Fruit fly (Drosophila melanogaster) whole organism, embryonic: ENCODE measurements around the gene CG9497.
A peak's percentile ranks its signal among the peaks of the same experiment; 100 is the strongest.

ENCODE experiments used
- Bteb2 ChIP-seq: fragments of 200-800 bp; sonication (Bioruptor generic); optimal IDR thresholded peaks from 2 replicates; lab custom pipeline; 2016; ENCODE audit warnings: missing biosample characterization, missing genetic modification characterization
- CG10267 ChIP-seq: fragments of 200-800 bp; sonication (Bioruptor generic); optimal IDR thresholded peaks from 2 replicates; lab custom pipeline; 2018; ENCODE audit warnings: missing biosample characterization, mild to moderate bottlenecking, missing genetic modification characterization, moderate library complexity
- CG11456 ChIP-seq: fragments of 200-800 bp; sonication (Bioruptor generic); IDR thresholded peaks from 3 replicates; pipeline ENCODE4 v1.3.6; 2022; ENCODE audit warnings: missing biosample characterization, missing genetic modification characterization
- CG12071 ChIP-seq: fragments of 200-800 bp; sonication (Bioruptor generic); optimal IDR thresholded peaks from 3 replicates; lab custom pipeline; 2018; ENCODE audit warnings: missing biosample characterization, mild to moderate bottlenecking, missing genetic modification characterization
- CG17328 ChIP-seq: fragments of 200-800 bp; sonication (Bioruptor generic); IDR thresholded peaks from 2 replicates; pipeline ENCODE4 v1.3.6; 2022; ENCODE audit warnings: missing biosample characterization, missing genetic modification characterization
- CG17361 ChIP-seq: fragments of 200-800 bp; sonication (Bioruptor generic); IDR thresholded peaks from 3 replicates; pipeline ENCODE4 v1.3.6; 2022; ENCODE audit warnings: missing biosample characterization, missing genetic modification characterization
- CG18011 ChIP-seq: fragments of 200-800 bp; sonication (Bioruptor generic); optimal IDR thresholded peaks from 2 replicates; lab custom pipeline; 2017; ENCODE audit warnings: missing biosample characterization, missing genetic modification characterization, mild to moderate bottlenecking, moderate library complexity, missing genotype
- CG18619 ChIP-seq: fragments of 200-800 bp; sonication (Bioruptor generic); optimal IDR thresholded peaks from 3 replicates; lab custom pipeline; 2017; ENCODE audit warnings: missing biosample characterization, mild to moderate bottlenecking, missing genetic modification characterization
- CG2875 ChIP-seq: fragments of 200-800 bp; sonication (Bioruptor generic); optimal IDR thresholded peaks from 2 replicates; lab custom pipeline; 2017; ENCODE audit warnings: missing biosample characterization, mild to moderate bottlenecking, missing genetic modification characterization, missing genetic modification reagents
- CG30431 ChIP-seq: fragments of 200-800 bp; sonication (Bioruptor generic); optimal IDR thresholded peaks from 2 replicates; lab custom pipeline; 2017; ENCODE audit warnings: missing biosample characterization, missing genetic modification characterization
- CG3281 ChIP-seq: fragments of 200-800 bp; sonication (Bioruptor generic); optimal IDR thresholded peaks from 3 replicates; lab custom pipeline; 2017; ENCODE audit warnings: missing biosample characterization, mild to moderate bottlenecking, missing genetic modification characterization
- CG33557 ChIP-seq: fragments of 200-800 bp; sonication (Bioruptor generic); optimal IDR thresholded peaks from 2 replicates; lab custom pipeline; 2019; ENCODE audit warnings: missing biosample characterization, mild to moderate bottlenecking, missing genetic modification characterization, moderate library complexity
- CG4404 ChIP-seq: fragments of 200-800 bp; sonication (Bioruptor generic); IDR thresholded peaks from 2 replicates; pipeline ENCODE4 v1.3.6; 2022; ENCODE audit warnings: missing biosample characterization, missing genetic modification characterization
- CG5180 ChIP-seq: fragments of 200-800 bp; sonication (Bioruptor generic); optimal IDR thresholded peaks from 3 replicates; lab custom pipeline; 2017; ENCODE audit warnings: missing biosample characterization, missing genetic modification characterization, mild to moderate bottlenecking, moderate library complexity, missing genetic modification reagents
- CG8089 ChIP-seq: fragments of 200-800 bp; sonication (Bioruptor generic); optimal IDR thresholded peaks from 3 replicates; lab custom pipeline; 2016; ENCODE audit warnings: missing biosample characterization, missing genetic modification characterization
- Chrac-16 ChIP-seq: fragments of 200-800 bp; sonication (Bioruptor generic); optimal IDR thresholded peaks from 3 replicates; lab custom pipeline; 2016; ENCODE audit warnings: missing biosample characterization, missing genetic modification characterization
- Ets65A ChIP-seq: fragments of 200-800 bp; sonication (Bioruptor generic); peaks from one replicate; lab custom pipeline; 2016; ENCODE audit warnings: missing biosample characterization, missing genetic modification characterization
- H15 ChIP-seq: fragments of 200-800 bp; sonication (Bioruptor generic); IDR thresholded peaks from 3 replicates; pipeline ENCODE4 v1.3.6; 2022; ENCODE audit warnings: missing biosample characterization, missing genetic modification characterization
- HLH4C ChIP-seq: fragments of 200-800 bp; sonication (Bioruptor generic); IDR thresholded peaks from 3 replicates; pipeline ENCODE4 v1.3.6; 2022; ENCODE audit warnings: missing biosample characterization, missing genetic modification characterization; ENCODE audit not compliant: partially characterized antibody
- Jarid2 ChIP-seq: fragments of 200-800 bp; sonication (Bioruptor generic); optimal IDR thresholded peaks from 3 replicates; lab custom pipeline; 2017; ENCODE audit warnings: mild to moderate bottlenecking, missing biosample characterization, missing genetic modification reagents, missing genetic modification characterization
- Mes4 ChIP-seq: fragments of 200-800 bp; sonication (Bioruptor generic); optimal IDR thresholded peaks from 2 replicates; lab custom pipeline; 2016; ENCODE audit warnings: missing biosample characterization, missing genetic modification characterization
- Xrp1 ChIP-seq: fragments of 200-800 bp; sonication (Bioruptor generic); IDR thresholded peaks from 2 replicates; pipeline ENCODE4 v1.3.6; 2022; ENCODE audit warnings: missing biosample characterization, missing genetic modification characterization
- ab ChIP-seq: fragments of 200-800 bp; sonication (Bioruptor generic); optimal IDR thresholded peaks from 2 replicates; lab custom pipeline; 2016; ENCODE audit warnings: missing biosample characterization, missing genetic modification characterization
- ac ChIP-seq: fragments of 200-800 bp; sonication (Bioruptor generic); optimal IDR thresholded peaks from 3 replicates; lab custom pipeline; 2017; ENCODE audit warnings: missing biosample characterization, mild to moderate bottlenecking, missing genetic modification characterization
- amos ChIP-seq: fragments of 200-800 bp; sonication (Bioruptor generic); IDR thresholded peaks from 2 replicates; pipeline ENCODE4 v1.3.6; 2022; ENCODE audit warnings: missing biosample characterization, missing genetic modification characterization; ENCODE audit not compliant: partially characterized antibody
- chif ChIP-seq, 2 experiments: fragments of 200-800 bp; sonication (Bioruptor generic); optimal IDR thresholded peaks; 3 replicates each; lab custom pipeline; 2016; ENCODE audit warnings: missing biosample characterization in 2 of 2, missing genetic modification characterization in 2 of 2
- chn ChIP-seq: fragments of 200-800 bp; sonication (Bioruptor generic); optimal IDR thresholded peaks from 2 replicates; lab custom pipeline; 2016; ENCODE audit warnings: missing biosample characterization, missing genetic modification characterization
- corto ChIP-seq: fragments of 200-800 bp; sonication (Bioruptor generic); optimal IDR thresholded peaks from 2 replicates; lab custom pipeline; 2016; ENCODE audit warnings: missing biosample characterization, mild to moderate bottlenecking, missing genetic modification characterization, moderate library complexity
- crp ChIP-seq, 2 experiments: fragments of 200-800 bp; sonication (Bioruptor generic); optimal IDR thresholded peaks; 2 replicates in 1 of 2; 3 replicates in 1 of 2; lab custom pipeline; 2017; ENCODE audit warnings: missing biosample characterization in 2 of 2, missing genetic modification characterization in 2 of 2, mild to moderate bottlenecking in 1 of 2, moderate library complexity in 1 of 2
- cwo ChIP-seq: fragments of 200-800 bp; sonication (Bioruptor generic); optimal IDR thresholded peaks from 3 replicates; lab custom pipeline; 2017; ENCODE audit warnings: missing biosample characterization, missing genetic modification characterization, mild to moderate bottlenecking, moderate library complexity, missing genetic modification reagents
- en ChIP-seq: fragments of 200-800 bp; sonication (Bioruptor generic); optimal IDR thresholded peaks from 2 replicates; lab custom pipeline; 2016; ENCODE audit warnings: missing biosample characterization, missing genetic modification characterization
- exex ChIP-seq: fragments of 200-800 bp; sonication (Bioruptor generic); optimal IDR thresholded peaks from 4 replicates; lab custom pipeline; 2018; ENCODE audit warnings: missing biosample characterization, mild to moderate bottlenecking, missing genetic modification characterization, moderate library complexity
- eyg ChIP-seq: fragments of 200-800 bp; sonication (Bioruptor generic); optimal IDR thresholded peaks from 3 replicates; lab custom pipeline; 2016; ENCODE audit warnings: missing biosample characterization, missing genetic modification characterization
- fd96Cb ChIP-seq: fragments of 200-800 bp; sonication (Bioruptor generic); optimal IDR thresholded peaks from 2 replicates; lab custom pipeline; 2018; ENCODE audit warnings: missing biosample characterization, mild to moderate bottlenecking, missing genetic modification characterization, moderate library complexity
- grau ChIP-seq: fragments of 200-800 bp; optimal IDR thresholded peaks from 3 replicates; lab custom pipeline; 2019; ENCODE audit warnings: missing biosample characterization, mild to moderate bottlenecking, missing genetic modification characterization, moderate library complexity
- hth ChIP-seq: fragments of >200 bp; optimal IDR thresholded peaks from 2 replicates; lab custom pipeline; 2017; ENCODE audit warnings: inconsistent platforms
- klu ChIP-seq: fragments of 200-800 bp; sonication (Bioruptor generic); IDR thresholded peaks from 2 replicates; pipeline ENCODE4 v1.3.6; 2022; ENCODE audit warnings: missing biosample characterization, missing genetic modification characterization
- knrl ChIP-seq: fragments of 200-800 bp; sonication (Bioruptor generic); IDR thresholded peaks from 3 replicates; pipeline ENCODE4 v1.3.6; 2022; ENCODE audit warnings: missing biosample characterization, missing genetic modification characterization; ENCODE audit not compliant: partially characterized antibody
- nau ChIP-seq: fragments of 200-800 bp; sonication (Bioruptor generic); optimal IDR thresholded peaks from 3 replicates; lab custom pipeline; 2017; ENCODE audit warnings: missing biosample characterization, mild to moderate bottlenecking, missing genetic modification characterization, missing genetic modification reagents
- sc ChIP-seq, 3 experiments: fragments of >200 bp in 2 of 3; fragments of 200-800 bp in 1 of 3; sonication (Bioruptor generic) in 1 of 3; optimal IDR thresholded peaks; 2 replicates in 2 of 3; 3 replicates in 1 of 3; lab custom pipeline; 2017; ENCODE audit warnings: mild to moderate bottlenecking in 1 of 3, missing biosample characterization in 1 of 3, missing genetic modification characterization in 1 of 3, missing genetic modification reagents in 1 of 3
- sens-2 ChIP-seq: fragments of 200-800 bp; sonication (Bioruptor generic); IDR thresholded peaks from 2 replicates; pipeline ENCODE4 v1.3.6; 2022; ENCODE audit warnings: missing biosample characterization, missing genetic modification characterization
- ssp ChIP-seq: fragments of 200-800 bp; sonication (Bioruptor generic); IDR thresholded peaks from 2 replicates; pipeline ENCODE4 v1.3.6; 2022; ENCODE audit warnings: missing biosample characterization, missing genetic modification characterization
- tgo ChIP-seq: fragments of 200-800 bp; sonication (Bioruptor generic); IDR thresholded peaks from 3 replicates; pipeline ENCODE4 v1.3.6; 2022; ENCODE audit warnings: missing biosample characterization, missing genetic modification characterization
- tio ChIP-seq: fragments of 200-800 bp; sonication (Bioruptor generic); optimal IDR thresholded peaks from 2 replicates; lab custom pipeline; 2017; ENCODE audit warnings: missing biosample characterization, missing genetic modification characterization, inconsistent platforms
- unpg ChIP-seq: fragments of 200-800 bp; sonication (Bioruptor generic); optimal IDR thresholded peaks from 3 replicates; lab custom pipeline; 2018; ENCODE audit warnings: missing biosample characterization, mild to moderate bottlenecking, missing genetic modification characterization, moderate library complexity
- usp ChIP-seq: fragments of >200 bp; optimal IDR thresholded peaks from 2 replicates; lab custom pipeline; 2017; ENCODE audit warnings: missing biosample characterization, missing genetic modification characterization

CG9497 gene

DNA sequence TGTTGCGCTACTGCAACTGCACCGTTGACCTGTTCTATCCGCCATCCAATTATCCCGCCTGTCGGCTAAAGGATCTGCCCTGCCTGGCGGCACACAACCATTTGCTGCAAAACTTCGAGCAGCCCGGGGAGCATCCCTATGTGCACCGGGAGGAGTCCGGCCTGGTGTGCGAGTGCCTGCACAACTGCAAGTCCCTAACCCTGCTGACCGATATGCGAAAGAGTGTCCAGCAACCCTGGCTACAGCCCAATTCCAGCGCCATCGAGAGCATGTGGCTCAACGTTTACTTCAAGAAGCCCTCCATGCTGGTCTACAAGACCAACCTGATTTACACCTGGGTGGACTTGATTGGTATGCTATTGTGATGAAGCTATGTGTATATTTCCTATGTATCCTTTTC lies 7.9 kb upstream of the CG9497 start:
- TF ChIP-seq CG4404 (GFP tag; lab: Robert Waterston, UW) (no peak), Ets65A (GFP tag; lab: Kevin White, UChicago) (peak; percentile 92)

DNA sequence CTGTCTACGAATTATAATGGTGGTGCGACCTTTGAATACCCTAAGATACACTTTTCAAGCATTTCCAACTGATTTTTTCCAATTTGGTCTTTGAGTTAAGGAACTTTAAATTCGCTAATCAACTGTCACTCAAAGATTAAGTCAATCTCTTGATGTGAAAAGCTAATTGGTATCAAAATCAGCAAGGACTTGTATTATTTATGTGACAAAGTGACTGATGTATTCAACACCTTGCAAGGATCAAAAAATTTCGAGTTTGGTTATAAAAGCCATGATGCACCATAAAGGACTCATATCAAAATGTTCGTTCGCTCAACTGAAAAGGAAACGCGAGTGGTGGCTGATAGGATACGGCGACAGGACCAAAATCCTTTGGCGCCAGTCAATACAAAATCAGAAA lies 6.4 kb upstream of the CG9497 start, which contains the start of gene ppk14:
Gene ppk14 (plus strand): TSS at position 301 of the 400 bp plus-strand sequence.
- TF ChIP-seq CG8089 (GFP tag; lab: Kevin White, UChicago) (no peak), sens-2 (GFP tag; lab: Robert Waterston, UW) (no peak), ab (GFP tag; lab: Kevin White, UChicago) (no peak), ac (GFP tag; lab: Kevin White, UChicago) (no peak), grau (no peak)

DNA sequence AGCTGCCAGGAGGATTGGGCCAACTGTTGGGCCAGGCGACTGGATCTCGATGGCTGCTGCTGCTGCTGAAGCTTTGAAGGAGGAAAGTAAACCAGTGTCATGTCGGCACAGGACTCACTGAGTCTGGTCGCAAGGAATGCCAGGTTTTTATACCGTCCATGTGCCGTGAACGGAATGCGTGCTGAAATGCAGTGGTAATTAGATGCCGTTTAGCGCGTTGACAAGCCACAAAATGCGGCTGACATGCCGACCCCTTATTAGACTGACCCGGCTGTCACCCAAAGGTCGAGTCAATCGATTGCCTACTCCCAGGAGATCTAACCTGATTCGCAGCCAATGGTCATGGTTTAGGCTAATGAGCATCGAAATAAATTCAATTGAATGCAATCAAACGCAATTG lies 6.0 kb upstream of the CG9497 start, which contains the start of gene ppk7:
Gene ppk7 (minus strand): TSS at position 101 of the 400 bp plus-strand sequence.
- TF ChIP-seq usp (GFP tag; lab: Kevin White, UChicago) (no peak), Jarid2 (GFP tag; lab: Kevin White, UChicago) (no peak), HLH4C (GFP tag; lab: Robert Waterston, UW) (no peak), hth (no peak), CG2875 (GFP tag; lab: Kevin White, UChicago) (no peak), CG30431 (GFP tag; lab: Kevin White, UChicago) (no peak), Chrac-16 (GFP tag; lab: Kevin White, UChicago) (no peak), fd96Cb (tag; lab: Kevin White, UChicago) (no peak), en (GFP tag; lab: Kevin White, UChicago) (no peak), tio (no peak), cwo (GFP tag; lab: Kevin White, UChicago) (no peak), H15 (GFP tag; lab: Robert Waterston, UW) (no peak), CG5180 (no peak), amos (GFP tag; lab: Robert Waterston, UW) (no peak), ssp (GFP tag; lab: Robert Waterston, UW) (no peak), Xrp1 (GFP tag; lab: Robert Waterston, UW) (no peak), Mes4 (GFP tag; lab: Kevin White, UChicago) (no peak), Bteb2 (GFP tag; lab: Kevin White, UChicago) (no peak), CG17361 (GFP tag; lab: Robert Waterston, UW) (no peak), tgo (GFP tag; lab: Robert Waterston, UW) (no peak)

- peak; percentile 72 for TF ChIP-seq CG12071 (GFP tag; lab: Kevin White, UChicago)
- peak; percentile 83 for TF ChIP-seq unpg (GFP tag; lab: Kevin White, UChicago)
- TF ChIP-seq sc (optimal IDR thresholded peaks at IDR 0.05; lab: Kevin White, UChicago) = no peak
- no peak for TF ChIP-seq sc (GFP tag; optimal IDR thresholded peaks at IDR 0.05; lab: Kevin White, UChicago)
- TF ChIP-seq chif (GFP tag; optimal IDR thresholded peaks at IDR 0.05; lab: Kevin White, UChicago) = peak; percentile 73 to 78
- TF ChIP-seq CG11456 = peak; percentile 85
- TF ChIP-seq CG33557 (GFP tag; lab: Kevin White, UChicago) = no peak
- TF ChIP-seq eyg (GFP tag; lab: Kevin White, UChicago) = peak; percentile 70
- peak; percentile 55 for TF ChIP-seq CG18011
- TF ChIP-seq CG3281 (GFP tag; lab: Kevin White, UChicago) = peak; percentile 90
- TF ChIP-seq exex (tag; lab: Kevin White, UChicago) = peak; percentile 84
- peak; percentile 66 for TF ChIP-seq CG10267 (tag; lab: Kevin White, UChicago)
- peak; percentile 47; the same call in 1 of the 3 replicates for TF ChIP-seq knrl (GFP tag; lab: Robert Waterston, UW)
- TF ChIP-seq crp (GFP tag; optimal IDR thresholded peaks at IDR 0.05; lab: Kevin White, UChicago) = peak in 1 of 2 experiments; percentile 5
- TF ChIP-seq corto (GFP tag; lab: Kevin White, UChicago) = no peak
- TF ChIP-seq nau = peak; percentile 65
- TF ChIP-seq Jarid2 (GFP tag; lab: Kevin White, UChicago) = peak; percentile 61
- peak; percentile 82 for TF ChIP-seq CG18619 (GFP tag; lab: Kevin White, UChicago)
- TF ChIP-seq chn (GFP tag; lab: Kevin White, UChicago) = peak; percentile 65
- TF ChIP-seq CG17328 = peak; percentile 36
- TF ChIP-seq klu (GFP tag; lab: Robert Waterston, UW) = peak; percentile 80
These were observed 3.6 kb upstream of the CG9497 start for dm6 chr2L:6351809-6352182.
